Fruit fly (Drosophila melanogaster): ENCODE results near the gene rdx.
A peak's percentile ranks its signal among the peaks of the same experiment; 100 is the strongest.

rdx gene

dm6 chr3R:14028873-14029369 lies 2.9 kb downstream of the rdx start, which contains the start of gene Cyp6d5 (continued):
- TF ChIP-seq Med (GFP tag) (peak; percentile 85), Deaf1 (tag; optimal IDR thresholded peaks at IDR 0.05) (peak; percentile 42)

DNA sequence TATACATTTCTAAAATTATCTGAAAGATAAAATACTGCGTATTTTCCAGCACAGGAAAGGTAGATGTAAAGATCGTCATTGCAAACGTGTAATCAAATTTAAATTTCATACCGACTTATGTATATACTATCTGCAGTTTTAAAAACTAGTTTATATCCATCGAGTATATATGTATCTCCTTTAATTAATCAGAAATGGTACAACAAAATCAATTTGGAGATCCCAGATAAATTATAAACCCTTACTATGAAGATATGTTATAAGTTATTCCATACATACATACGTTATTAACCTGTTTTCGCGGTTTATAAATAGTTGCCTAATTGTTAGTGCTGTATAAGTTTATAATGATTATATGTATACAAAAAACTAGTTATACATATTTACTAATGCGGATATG lies 3.7 kb downstream of the rdx start:
- peak; percentile 12 for TF ChIP-seq CG12769 (tag; optimal IDR thresholded peaks at IDR 0.05)
- TF ChIP-seq Dfd (GFP tag; optimal IDR thresholded peaks at IDR 0.05), result peak in 1 of 2 experiments; percentile 55
- TF ChIP-seq D19A (tag; optimal IDR thresholded peaks at IDR 0.05), result peak; percentile 70
- TF ChIP-seq CG2120 (GFP tag; optimal IDR thresholded peaks at IDR 0.05), result no peak
- peak; percentile 7 for TF ChIP-seq gem (tag; optimal IDR thresholded peaks at IDR 0.05)
- no peak for TF ChIP-seq Dp (GFP tag; optimal IDR thresholded peaks at IDR 0.05)

DNA sequence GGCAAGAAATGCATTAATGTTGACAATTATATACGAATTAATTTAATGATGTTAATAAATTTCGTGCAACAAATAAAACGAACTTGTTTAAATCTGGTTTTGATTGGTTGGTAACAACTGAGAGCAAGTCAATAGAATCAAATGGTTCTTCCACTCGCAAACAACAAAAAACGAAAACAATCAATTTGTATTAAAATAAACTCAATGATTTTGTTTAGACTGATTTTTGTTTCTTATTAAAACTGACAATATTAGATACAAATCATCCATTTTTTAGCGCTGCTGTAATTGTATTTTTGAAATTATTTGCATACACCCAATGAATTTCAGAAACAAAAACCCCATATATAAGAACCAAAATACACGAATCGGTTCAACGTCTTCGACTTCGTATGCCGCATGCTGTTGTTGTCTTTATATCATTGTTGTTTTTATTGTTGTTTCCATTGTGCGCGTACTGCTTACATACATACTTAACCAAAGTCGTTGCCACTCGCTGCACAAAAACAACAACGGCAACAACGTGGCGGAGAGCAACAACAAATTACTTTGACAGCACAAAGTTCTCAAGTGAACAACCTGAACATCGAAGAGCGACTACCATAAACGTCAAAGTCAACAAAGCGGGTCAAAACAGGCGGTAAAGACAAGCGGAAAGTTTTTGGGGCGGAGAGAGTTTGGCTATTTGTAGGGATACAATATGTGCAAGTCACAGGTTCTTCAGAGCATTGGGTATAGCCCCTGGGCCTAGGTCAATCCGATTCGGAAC lies 4.7 kb downstream of the rdx start:
- TF ChIP-seq sug (tag; optimal IDR thresholded peaks at IDR 0.05), result no peak
- no peak for TF ChIP-seq CG3407 (GFP tag; optimal IDR thresholded peaks at IDR 0.05)
- TF ChIP-seq Hr78 (GFP tag; optimal IDR thresholded peaks at IDR 0.05), result peak in 1 of 2 experiments; percentile 34
- no peak for TF ChIP-seq CG15011 (GFP tag; optimal IDR thresholded peaks at IDR 0.05)
- TF ChIP-seq Sin3A (optimal IDR thresholded peaks at IDR 0.05), result no peak
- no peak for TF ChIP-seq Meics (GFP tag; optimal IDR thresholded peaks at IDR 0.05)
- TF ChIP-seq stc (GFP tag; IDR thresholded peaks at IDR 0.05), result no peak
- TF ChIP-seq chif (GFP tag; optimal IDR thresholded peaks at IDR 0.05), result no peak
- TF ChIP-seq bab2 (GFP tag; optimal IDR thresholded peaks at IDR 0.05), result no peak
- TF ChIP-seq CG1529 (GFP tag; optimal IDR thresholded peaks at IDR 0.05), result no peak
- no peak for TF ChIP-seq pros (GFP tag; optimal IDR thresholded peaks at IDR 0.05)
- TF ChIP-seq CG17568 (GFP tag; optimal IDR thresholded peaks at IDR 0.05), result peak; percentile 20
- no peak for TF ChIP-seq CG33557 (GFP tag; optimal IDR thresholded peaks at IDR 0.05)
- TF ChIP-seq CG9609 (GFP tag; optimal IDR thresholded peaks at IDR 0.05), result no peak
- TF ChIP-seq CG8388 (GFP tag; optimal IDR thresholded peaks at IDR 0.05), result no peak
- TF ChIP-seq CG2120 (GFP tag; optimal IDR thresholded peaks at IDR 0.05), result no peak
- no peak for TF ChIP-seq ac (GFP tag; optimal IDR thresholded peaks at IDR 0.05)
- TF ChIP-seq dm (GFP tag; optimal IDR thresholded peaks at IDR 0.05), result no peak
- no peak for TF ChIP-seq pb (GFP tag; optimal IDR thresholded peaks at IDR 0.05)
- TF ChIP-seq CG2199 (GFP tag; IDR thresholded peaks at IDR 0.05), result 0 out of 3 replicates have a peak, but pooled peaks have one; percentile 39
- peak; percentile 73 for TF ChIP-seq CG4360 (GFP tag; IDR thresholded peaks at IDR 0.05)
- no peak for TF ChIP-seq ATbp (GFP tag; optimal IDR thresholded peaks at IDR 0.05)
- no peak for TF ChIP-seq Nf-YB (GFP tag; optimal IDR thresholded peaks at IDR 0.05)
- no peak for TF ChIP-seq CG15601 (tag; optimal IDR thresholded peaks at IDR 0.05)
- no peak for TF ChIP-seq CG10959 (GFP tag; IDR thresholded peaks at IDR 0.05)
- no peak for TF ChIP-seq CG8359 (GFP tag; optimal IDR thresholded peaks at IDR 0.05; ENCODE audit: borderline replicate concordance)
- no peak for TF ChIP-seq CG17829 (tag; optimal IDR thresholded peaks at IDR 0.05)
- no peak for TF ChIP-seq CG1233 (GFP tag; optimal IDR thresholded peaks at IDR 0.05)
- TF ChIP-seq Vsx1 (GFP tag; optimal IDR thresholded peaks at IDR 0.05), result no peak
- no peak for TF ChIP-seq Six4 (GFP tag; optimal IDR thresholded peaks at IDR 0.05)
- 0 out of 4 replicates have a peak, but pooled peaks have one; percentile 32 for TF ChIP-seq chinmo (GFP tag; IDR thresholded peaks at IDR 0.05; ENCODE audit: partially characterized antibody)
- 0 out of 2 replicates have a peak, but pooled peaks have one; percentile 7 for TF ChIP-seq CG16779 (GFP tag; IDR thresholded peaks at IDR 0.05)
- TF ChIP-seq Hsf (GFP tag; optimal IDR thresholded peaks at IDR 0.05), result no peak
- TF ChIP-seq CG15269 (tag; optimal IDR thresholded peaks at IDR 0.05), result no peak
- TF ChIP-seq CG3163 (GFP tag; optimal IDR thresholded peaks at IDR 0.05), result no peak
- TF ChIP-seq CG13123 (GFP tag; optimal IDR thresholded peaks at IDR 0.05), result no peak
- no peak for TF ChIP-seq br (optimal IDR thresholded peaks at IDR 0.05)
- TF ChIP-seq CG13894 (tag; optimal IDR thresholded peaks at IDR 0.05), result no peak

Data from whole organism, embryonic.